Fruit fly (Drosophila melanogaster) whole organism, larva: ENCODE results near the gene Uch-L5.

ENCODE experiments used
- noc ChIP-seq: fragments of 200-800 bp; sonication (Bioruptor generic); optimal IDR thresholded peaks from 3 replicates; lab custom pipeline; 2019; ENCODE audit warnings: missing biosample characterization, mild to moderate bottlenecking, missing genetic modification characterization, moderate library complexity

The Uch-L5 gene

dm6 chr3L:9435831-9436230 is 40.9 kb downstream of the Uch-L5 start:
- no peak for TF ChIP-seq noc

dm6 chr3L:9435315-9435714 is 41.5 kb downstream of the Uch-L5 start, which contains the start of gene CG42526:
TSS of gene CG42526 (minus strand) at chr3L:9435399.
- no peak for TF ChIP-seq noc

- TF ChIP-seq noc, result no peak
Observed at dm6 chr3L:9432810-9433587, 43.8 kb downstream of the Uch-L5 start.

dm6 chr3L:9431848-9432623 is 44.7 kb downstream of the Uch-L5 start:
- TF ChIP-seq noc, result no peak

dm6 chr3L:9430608-9430952 is 46.2 kb downstream of the Uch-L5 start:
- TF ChIP-seq noc, result no peak

- peak; percentile 41 for TF ChIP-seq noc
Observed at dm6 chr3L:9429665-9430607, 46.8 kb downstream of the Uch-L5 start, which contains the start of the genes RpS17 and MTF-1. TSS of gene RpS17 (minus strand) at chr3L:9429821. TSS of gene MTF-1 (plus strand) at chr3L:9430312.

- TF ChIP-seq noc, result peak; percentile 97
Observed at dm6 chr3L:9426656-9427294, 50.0 kb downstream of the Uch-L5 start, which contains the start of the genes Atat and Shc. TSS of gene Atat (minus strand) at chr3L:9426758. TSS of gene Shc (plus strand) at chr3L:9427010.

- TF ChIP-seq noc, result no peak
Observed at dm6 chr3L:9425838-9426237, 50.9 kb downstream of the Uch-L5 start.
